Worm (Caenorhabditis elegans) whole organism, young adult: ENCODE measurements around the gene srx-119.

ENCODE experiments used
- B0261.1 ChIP-seq: sonication (generic microtip); optimal IDR thresholded peaks from 2 replicates; lab custom pipeline; 2016; ENCODE audit warnings: mild to moderate bottlenecking, missing genetic modification characterization, moderate library complexity, missing compliant biosample characterization
- F33H1.4 ChIP-seq: fragments of 200-800 bp; sonication (Bioruptor generic); IDR thresholded peaks from 2 replicates; pipeline ENCODE4 v1.3.6; 2022; ENCODE audit warnings: missing genetic modification reagents, missing genetic modification characterization, missing compliant biosample characterization
- F49E8.2 ChIP-seq: sonication (generic microtip); optimal IDR thresholded peaks from 3 replicates; lab custom pipeline; 2017; ENCODE audit warnings: missing genetic modification characterization, mild to moderate bottlenecking, missing compliant biosample characterization, antibody characterized with exemption, moderate library complexity; ENCODE audit not compliant: insufficient read depth
- K12H6.12 ChIP-seq: fragments of 200-800 bp; sonication (Bioruptor generic); optimal IDR thresholded peaks from 2 replicates; lab custom pipeline; 2018; ENCODE audit warnings: mild to moderate bottlenecking, missing genetic modification characterization, missing compliant biosample characterization
- Y79H2A.3 ChIP-seq: fragments of 200-800 bp; sonication (Bioruptor generic); conservative IDR thresholded peaks from 2 replicates; pipeline ENCODE4 v1.3.6; 2022; ENCODE audit warnings: missing genetic modification reagents, missing genetic modification characterization, missing compliant biosample characterization
- Y95B8A.8 ChIP-seq: fragments of 200-800 bp; sonication (Bioruptor generic); IDR thresholded peaks from 2 replicates; pipeline ENCODE4 v1.3.6; 2022; ENCODE audit warnings: missing genetic modification reagents, missing genetic modification characterization, missing compliant biosample characterization
- ZK185.1 ChIP-seq: sonication (generic microtip); optimal IDR thresholded peaks from 2 replicates; lab custom pipeline; 2016; ENCODE audit warnings: mild to moderate bottlenecking, missing genetic modification characterization, missing compliant biosample characterization; ENCODE audit not compliant: poor library complexity, severe bottlenecking
- aptf-2 ChIP-seq: fragments of 200-800 bp; sonication (Bioruptor generic); conservative IDR thresholded peaks from 2 replicates; pipeline ENCODE4 v1.3.6; 2022; ENCODE audit warnings: missing genetic modification reagents, missing genetic modification characterization, missing compliant biosample characterization
- atf-7 ChIP-seq: sonication (generic microtip); optimal IDR thresholded peaks from 2 replicates; lab custom pipeline; 2017; ENCODE audit warnings: mild to moderate bottlenecking, missing genetic modification characterization, missing compliant biosample characterization
- athp-1 ChIP-seq: sonication (generic microtip); optimal IDR thresholded peaks from 2 replicates; lab custom pipeline; 2017; ENCODE audit warnings: mild to moderate bottlenecking, missing genetic modification characterization, missing compliant biosample characterization
- bed-1 ChIP-seq: fragments of 200-800 bp; sonication (Bioruptor generic); IDR thresholded peaks from 2 replicates; pipeline ENCODE4 v1.3.6; 2022; ENCODE audit warnings: missing genetic modification reagents, missing genetic modification characterization, missing compliant biosample characterization
- ccch-3 ChIP-seq: fragments of 200-800 bp; sonication (Bioruptor generic); optimal IDR thresholded peaks from 2 replicates; lab custom pipeline; 2018; ENCODE audit warnings: mild to moderate bottlenecking, missing genetic modification characterization, missing compliant biosample characterization
- cebp-1 ChIP-seq, 2 experiments: fragments of 200-800 bp in 1 of 2; sonication (Bioruptor generic) in 1 of 2; sonication (generic microtip) in 1 of 2; IDR thresholded peaks in 1 of 2; optimal IDR thresholded peaks in 1 of 2; 2 replicates each; pipeline versions ENCODE4 v1.3.6 to Lab custom; 2017 to 2022; ENCODE audit warnings: missing compliant biosample characterization in 2 of 2, missing genetic modification characterization in 2 of 2, mild to moderate bottlenecking in 1 of 2, missing genetic modification reagents in 1 of 2, moderate library complexity in 1 of 2
- cebp-2 ChIP-seq: fragments of 200-800 bp; sonication (Bioruptor generic); IDR thresholded peaks from 2 replicates; pipeline ENCODE4 v1.3.6; 2022; ENCODE audit warnings: missing genetic modification characterization, missing compliant biosample characterization
- ceh-100 ChIP-seq: fragments of 200-800 bp; sonication (Bioruptor generic); IDR thresholded peaks from 2 replicates; pipeline ENCODE4 v1.3.6; 2022; ENCODE audit warnings: missing genetic modification reagents, missing genetic modification characterization, missing compliant biosample characterization
- ceh-58 ChIP-seq: fragments of 200-800 bp; sonication (Bioruptor generic); IDR thresholded peaks from 2 replicates; pipeline ENCODE4 v1.3.6; 2022; ENCODE audit warnings: missing genetic modification characterization, missing compliant biosample characterization
- dox-1 ChIP-seq: fragments of 200-800 bp; sonication (Bioruptor generic); IDR thresholded peaks from 2 replicates; pipeline ENCODE4 v1.3.6; 2022; ENCODE audit warnings: missing genetic modification reagents, missing genetic modification characterization, missing compliant biosample characterization
- dpl-1 ChIP-seq: fragments of 150-350 bp; optimal IDR thresholded peaks from 2 replicates; lab custom pipeline; 2014; ENCODE audit warnings: missing biosample characterization, missing genetic modification reagents, missing genetic modification characterization
- efl-1 ChIP-seq: fragments of 150-350 bp; optimal IDR thresholded peaks from 2 replicates; lab custom pipeline; 2014; ENCODE audit warnings: missing biosample characterization, missing genetic modification reagents, missing genetic modification characterization
- egl-44 ChIP-seq: fragments of 200-800 bp; sonication (Bioruptor generic); IDR thresholded peaks from 2 replicates; pipeline ENCODE4 v1.3.6; 2022; ENCODE audit warnings: missing genetic modification reagents, missing genetic modification characterization, missing compliant biosample characterization
- ekl-4 ChIP-seq: fragments of 200-800 bp; sonication (Bioruptor generic); IDR thresholded peaks from 2 replicates; pipeline ENCODE4 v1.3.6; 2022; ENCODE audit warnings: missing genetic modification reagents, missing genetic modification characterization, missing compliant biosample characterization
- fkh-3 ChIP-seq: sonication (generic microtip); optimal IDR thresholded peaks from 2 replicates; lab custom pipeline; 2016; ENCODE audit warnings: mild to moderate bottlenecking, missing genetic modification characterization, missing compliant biosample characterization
- him-1 ChIP-seq: sonication (generic microtip); optimal IDR thresholded peaks from 2 replicates; lab custom pipeline; 2016; ENCODE audit warnings: missing genotype, missing genetic modification reagents, missing genetic modification characterization, missing compliant biosample characterization
- hlh-12 ChIP-seq: sonication (generic microtip); optimal IDR thresholded peaks from 2 replicates; lab custom pipeline; 2016; ENCODE audit warnings: missing genetic modification characterization, missing compliant biosample characterization
- hmg-1.2 ChIP-seq: fragments of 200-800 bp; sonication (Bioruptor generic); IDR thresholded peaks from 2 replicates; pipeline ENCODE4 v1.3.6; 2022; ENCODE audit warnings: missing genetic modification reagents, missing genetic modification characterization, missing compliant biosample characterization
- hrde-1 ChIP-seq: sonication (generic microtip); optimal IDR thresholded peaks from 2 replicates; lab custom pipeline; 2016; ENCODE audit warnings: missing genetic modification characterization, mild to moderate bottlenecking, missing compliant biosample characterization, moderate library complexity, missing genotype, missing genetic modification reagents, borderline replicate concordance
- lin-26 ChIP-seq: fragments of 200-800 bp; sonication (Bioruptor generic); IDR thresholded peaks from 2 replicates; pipeline ENCODE4 v1.3.6; 2022; ENCODE audit warnings: missing genetic modification reagents, missing genetic modification characterization, missing compliant biosample characterization
- lin-54 ChIP-seq: fragments of 200-800 bp; sonication (Bioruptor generic); optimal IDR thresholded peaks from 2 replicates; lab custom pipeline; 2018; ENCODE audit warnings: mild to moderate bottlenecking, missing genetic modification characterization, missing compliant biosample characterization
- lsy-27 ChIP-seq: sonication (generic microtip); optimal IDR thresholded peaks from 2 replicates; lab custom pipeline; 2017; ENCODE audit warnings: missing genetic modification characterization, mild to moderate bottlenecking, missing compliant biosample characterization, antibody characterized with exemption, missing genotype, borderline replicate concordance; ENCODE audit not compliant: insufficient read depth
- madf-10 ChIP-seq: sonication (generic microtip); optimal IDR thresholded peaks from 2 replicates; lab custom pipeline; 2016; ENCODE audit warnings: mild to moderate bottlenecking, missing genetic modification characterization, missing compliant biosample characterization
- madf-6 ChIP-seq: fragments of 200-800 bp; sonication (Bioruptor generic); IDR thresholded peaks from 2 replicates; pipeline ENCODE4 v1.3.6; 2022; ENCODE audit warnings: missing genetic modification reagents, missing genetic modification characterization, missing compliant biosample characterization
- mes-4 ChIP-seq: sonication (generic microtip); optimal IDR thresholded peaks from 2 replicates; lab custom pipeline; 2016; ENCODE audit warnings: missing genotype, missing genetic modification characterization, missing compliant biosample characterization
- mxl-1 ChIP-seq: sonication (generic microtip); optimal IDR thresholded peaks from 2 replicates; lab custom pipeline; 2016; ENCODE audit warnings: missing genetic modification characterization, missing compliant biosample characterization
- nfyb-1 ChIP-seq: fragments of 200-800 bp; sonication (Bioruptor generic); IDR thresholded peaks from 2 replicates; pipeline ENCODE4 v1.3.6; 2022; ENCODE audit warnings: missing genetic modification reagents, missing genetic modification characterization, missing compliant biosample characterization
- nhr-120 ChIP-seq: fragments of 200-800 bp; sonication (Bioruptor generic); IDR thresholded peaks from 2 replicates; pipeline ENCODE4 v1.3.6; 2022; ENCODE audit warnings: missing genetic modification characterization, missing compliant biosample characterization
- nhr-80 ChIP-seq: sonication (generic microtip); optimal IDR thresholded peaks from 2 replicates; lab custom pipeline; 2016; ENCODE audit warnings: missing genetic modification characterization, missing compliant biosample characterization
- nhr-90 ChIP-seq: sonication (generic microtip); optimal IDR thresholded peaks from 2 replicates; lab custom pipeline; 2016; ENCODE audit warnings: missing genotype, mild to moderate bottlenecking, missing genetic modification characterization, missing compliant biosample characterization
- rcor-1 ChIP-seq: fragments of 200-800 bp; sonication (Bioruptor generic); IDR thresholded peaks from 2 replicates; pipeline ENCODE4 v1.3.6; 2022; ENCODE audit warnings: missing genetic modification reagents, missing genetic modification characterization, missing compliant biosample characterization
- repo-1 ChIP-seq: sonication (generic microtip); optimal IDR thresholded peaks from 2 replicates; lab custom pipeline; 2017; ENCODE audit warnings: mild to moderate bottlenecking, missing genetic modification characterization, missing compliant biosample characterization
- snpc-1.1 ChIP-seq: sonication (generic microtip); optimal IDR thresholded peaks from 2 replicates; lab custom pipeline; 2017; ENCODE audit warnings: missing genetic modification characterization, mild to moderate bottlenecking, missing compliant biosample characterization, antibody characterized with exemption, moderate library complexity, missing genotype, missing genetic modification reagents; ENCODE audit not compliant: insufficient read depth
- snpc-3.4 ChIP-seq: sonication (generic microtip); optimal IDR thresholded peaks from 2 replicates; lab custom pipeline; 2017; ENCODE audit warnings: missing genetic modification characterization, mild to moderate bottlenecking, missing compliant biosample characterization, antibody characterized with exemption, moderate library complexity, missing genotype, missing genetic modification reagents
- tbp1 ChIP-seq: fragments of 200-800 bp; sonication (Bioruptor generic); optimal IDR thresholded peaks from 2 replicates; lab custom pipeline; 2018; ENCODE audit warnings: mild to moderate bottlenecking, missing genetic modification characterization, missing compliant biosample characterization
- zfh-2 ChIP-seq: fragments of 200-800 bp; sonication (Bioruptor generic); conservative IDR thresholded peaks from 2 replicates; pipeline ENCODE4 v1.3.6; 2022; ENCODE audit warnings: missing genetic modification reagents, missing genetic modification characterization, missing compliant biosample characterization
- zim-3 ChIP-seq: sonication (generic microtip); optimal IDR thresholded peaks from 2 replicates; lab custom pipeline; 2017; ENCODE audit warnings: mild to moderate bottlenecking, missing genetic modification characterization, moderate library complexity, missing compliant biosample characterization
- ztf-18 ChIP-seq: sonication (generic microtip); optimal IDR thresholded peaks from 2 replicates; lab custom pipeline; 2016; ENCODE audit warnings: missing genotype, mild to moderate bottlenecking, missing genetic modification characterization, missing compliant biosample characterization
- ztf-25 ChIP-seq: fragments of 200-800 bp; sonication (Bioruptor generic); IDR thresholded peaks from 2 replicates; pipeline ENCODE4 v1.3.6; 2022; ENCODE audit warnings: missing genetic modification reagents, missing genetic modification characterization, missing compliant biosample characterization
- ztf-28 ChIP-seq: fragments of 200-800 bp; sonication (Bioruptor generic); IDR thresholded peaks from 2 replicates; pipeline ENCODE4 v1.3.6; 2022; ENCODE audit warnings: missing genetic modification reagents, missing genetic modification characterization, missing compliant biosample characterization

The srx-119 gene

DNA sequence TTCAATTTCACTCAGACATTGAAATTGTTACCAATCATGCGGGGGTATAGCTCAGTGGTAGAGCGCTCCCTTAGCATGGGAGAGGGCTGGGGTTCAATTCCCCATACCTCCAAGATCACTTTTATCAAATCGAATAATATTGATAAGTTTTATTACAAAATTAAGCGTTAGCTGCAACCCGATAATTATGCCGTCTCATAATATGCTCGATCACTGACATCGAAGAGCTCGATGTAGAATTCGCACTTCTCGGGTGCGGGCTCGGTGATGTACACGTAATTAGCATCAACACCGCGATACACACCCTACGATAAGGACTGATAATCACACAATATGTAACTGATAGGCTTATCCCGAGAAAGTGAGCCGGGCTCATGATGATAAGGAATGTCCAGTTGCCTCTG is 14.5 kb downstream of the srx-119 start:
- TF ChIP-seq nhr-90 (tag; lab: Kevin White, UChicago) (peak; percentile 67), madf-10 (tag; lab: Kevin White, UChicago) (peak; percentile 37), ccch-3 (GFP tag; lab: Kevin White, UChicago) (no peak), K12H6.12 (tag; lab: Kevin White, UChicago) (no peak), egl-44 (GFP tag; lab: Robert Waterston, UW) (peak; percentile 30; the same call in 1 of the 2 replicates), fkh-3 (tag; lab: Kevin White, UChicago) (peak; percentile 27), F49E8.2 (tag; lab: Kevin White, UChicago) (peak; percentile 11), mes-4 (tag; lab: Kevin White, UChicago) (peak; percentile 39), ZK185.1 (tag; lab: Kevin White, UChicago) (peak; percentile 48), snpc-1.1 (tag; lab: Kevin White, UChicago) (peak; percentile 44), Y95B8A.8 (no peak), ztf-18 (peak; percentile 42), tbp1 (GFP tag; lab: Kevin White, UChicago) (peak; percentile 84), atf-7 (tag; lab: Kevin White, UChicago) (peak; percentile 20), hmg-1.2 (GFP tag; lab: Robert Waterston, UW) (peak; percentile 48), cebp-2 (GFP tag; lab: Robert Waterston, UW) (0 out of 2 replicates have a peak, but pooled peaks have one; percentile 21), mxl-1 (tag; lab: Kevin White, UChicago) (peak; percentile 34), cebp-1 (GFP tag; IDR thresholded peaks at IDR 0.05; lab: Robert Waterston, UW) (no peak), cebp-1 (tag; optimal IDR thresholded peaks at IDR 0.05; lab: Kevin White, UChicago) (no peak), ztf-25 (peak; percentile 36; the same call in 1 of the 2 replicates), aptf-2 (GFP tag; lab: Robert Waterston, UW) (no peak), ceh-100 (0 out of 2 replicates have a peak, but pooled peaks have one; percentile 24), nhr-80 (tag; lab: Kevin White, UChicago) (peak; percentile 39), lin-54 (peak; percentile 1), lsy-27 (tag; lab: Kevin White, UChicago) (no peak), ceh-58 (GFP tag; lab: Robert Waterston, UW) (no peak), dpl-1 (GFP tag; lab: Kevin White, UChicago) (no peak), athp-1 (peak; percentile 19), ztf-28 (GFP tag; lab: Robert Waterston, UW) (no peak), zfh-2 (GFP tag; lab: Robert Waterston, UW) (no peak), lin-26 (GFP tag; lab: Robert Waterston, UW) (peak; percentile 90), bed-1 (GFP tag; lab: Robert Waterston, UW) (no peak), snpc-3.4 (peak; percentile 54), nhr-120 (GFP tag; lab: Robert Waterston, UW) (no peak; the same call in 1 of the 2 replicates), zim-3 (peak; percentile 35), Y79H2A.3 (GFP tag; lab: Robert Waterston, UW) (no peak), hrde-1 (tag; lab: Kevin White, UChicago) (peak; percentile 67), B0261.1 (tag; lab: Kevin White, UChicago) (peak; percentile 68), ekl-4 (GFP tag; lab: Robert Waterston, UW) (0 out of 2 replicates have a peak, but pooled peaks have one; percentile 21), him-1 (tag; lab: Kevin White, UChicago) (peak; percentile 42), F33H1.4 (GFP tag; lab: Robert Waterston, UW) (no peak), efl-1 (GFP tag; lab: Kevin White, UChicago) (peak; percentile 21), dox-1 (GFP tag; lab: Robert Waterston, UW) (peak; percentile 57; the same call in 1 of the 2 replicates), hlh-12 (no peak), nfyb-1 (GFP tag; lab: Robert Waterston, UW) (peak; percentile 72), madf-6 (GFP tag; lab: Robert Waterston, UW) (peak; percentile 41), rcor-1 (0 out of 2 replicates have a peak, but pooled peaks have one; percentile 34), repo-1 (peak; percentile 45)
